Fruit fly (Drosophila melanogaster) whole organism, embryonic: ENCODE measurements around the gene CG5639.

Experiments used
- Abd-B ChIP-seq: fragments of 200-800 bp; sonication (Bioruptor generic); optimal IDR thresholded peaks from 2 replicates; lab custom pipeline; 2018; ENCODE audit warnings: missing biosample characterization, mild to moderate bottlenecking, missing genetic modification characterization, moderate library complexity
- CG10462 ChIP-seq: fragments of 200-800 bp; sonication (Bioruptor generic); optimal IDR thresholded peaks from 2 replicates; lab custom pipeline; 2016; ENCODE audit warnings: missing biosample characterization, missing genetic modification characterization
- CG10565 ChIP-seq: fragments of 200-800 bp; sonication (Bioruptor generic); optimal IDR thresholded peaks from 3 replicates; lab custom pipeline; 2016; ENCODE audit warnings: missing biosample characterization, mild to moderate bottlenecking, missing genetic modification characterization
- CG12219 ChIP-seq: fragments of 200-800 bp; sonication (Bioruptor generic); optimal IDR thresholded peaks from 3 replicates; lab custom pipeline; 2018; ENCODE audit warnings: missing biosample characterization, mild to moderate bottlenecking, missing genetic modification characterization
- CG16863 ChIP-seq: fragments of 200-800 bp; sonication (Bioruptor generic); optimal IDR thresholded peaks from 3 replicates; lab custom pipeline; 2016; ENCODE audit warnings: missing biosample characterization, missing genetic modification characterization
- CG32772 ChIP-seq: fragments of 200-800 bp; sonication (Bioruptor generic); IDR thresholded peaks from 2 replicates; pipeline ENCODE4 v1.3.6; 2022; ENCODE audit warnings: missing biosample characterization, missing genetic modification characterization
- CG3995 ChIP-seq: fragments of 200-800 bp; sonication (Bioruptor generic); optimal IDR thresholded peaks from 3 replicates; lab custom pipeline; 2016; ENCODE audit warnings: missing biosample characterization, missing genetic modification characterization
- CG42726 ChIP-seq: fragments of 200-800 bp; sonication (Bioruptor generic); IDR thresholded peaks from 2 replicates; pipeline ENCODE4 v1.3.6; 2022; ENCODE audit warnings: missing biosample characterization, missing genetic modification characterization; ENCODE audit not compliant: partially characterized antibody
- CG4707 ChIP-seq: fragments of 200-800 bp; sonication (Bioruptor generic); optimal IDR thresholded peaks from 2 replicates; lab custom pipeline; 2018; ENCODE audit warnings: missing biosample characterization, mild to moderate bottlenecking, missing genetic modification characterization, moderate library complexity
- CG4730 ChIP-seq: fragments of 200-800 bp; sonication (Bioruptor generic); IDR thresholded peaks from 2 replicates; pipeline ENCODE4 v1.3.6; 2022; ENCODE audit warnings: missing biosample characterization, missing genetic modification characterization
- CG5953 ChIP-seq: fragments of 200-800 bp; sonication (Bioruptor generic); IDR thresholded peaks from 2 replicates; pipeline ENCODE4 v1.3.6; 2022; ENCODE audit warnings: missing biosample characterization, missing genetic modification characterization
- CG8089 ChIP-seq: fragments of 200-800 bp; sonication (Bioruptor generic); optimal IDR thresholded peaks from 3 replicates; lab custom pipeline; 2016; ENCODE audit warnings: missing biosample characterization, missing genetic modification characterization
- CG8290 ChIP-seq, 3 experiments: fragments of 200-800 bp; sonication (Bioruptor generic); optimal IDR thresholded peaks; 2 replicates each; lab custom pipeline; 2016 to 2019; ENCODE audit warnings: missing biosample characterization in 3 of 3, missing genetic modification characterization in 3 of 3, mild to moderate bottlenecking in 2 of 3, moderate library complexity in 1 of 3
- CG8388 ChIP-seq: fragments of 200-800 bp; sonication (Bioruptor generic); optimal IDR thresholded peaks from 2 replicates; lab custom pipeline; 2019; ENCODE audit warnings: missing biosample characterization, mild to moderate bottlenecking, missing genetic modification characterization, moderate library complexity
- CG8478 ChIP-seq: fragments of >200 bp; optimal IDR thresholded peaks from 2 replicates; lab custom pipeline; 2018
- CG8924 ChIP-seq: fragments of 200-800 bp; optimal IDR thresholded peaks from 3 replicates; lab custom pipeline; 2019; ENCODE audit warnings: missing biosample characterization, mild to moderate bottlenecking, missing genetic modification characterization, moderate library complexity
- CG9609 ChIP-seq: fragments of 200-800 bp; sonication (Bioruptor generic); optimal IDR thresholded peaks from 3 replicates; lab custom pipeline; 2016; ENCODE audit warnings: missing biosample characterization, missing genetic modification characterization
- Fer1 ChIP-seq: fragments of 200-800 bp; sonication (Bioruptor generic); optimal IDR thresholded peaks from 2 replicates; lab custom pipeline; 2017; ENCODE audit warnings: missing biosample characterization, mild to moderate bottlenecking, missing genetic modification characterization
- GATAe ChIP-seq: fragments of 200-800 bp; sonication (Bioruptor generic); conservative IDR thresholded peaks from 2 replicates; pipeline ENCODE4 v1.3.6; 2022; ENCODE audit warnings: missing biosample characterization, missing genetic modification characterization
- HLH54F ChIP-seq: fragments of 200-800 bp; sonication (Bioruptor generic); optimal IDR thresholded peaks from 3 replicates; lab custom pipeline; 2016; ENCODE audit warnings: missing biosample characterization, missing genetic modification characterization
- HmgZ ChIP-seq: fragments of 200-800 bp; sonication (Bioruptor generic); optimal IDR thresholded peaks from 2 replicates; lab custom pipeline; 2018; ENCODE audit warnings: missing biosample characterization, mild to moderate bottlenecking, missing genetic modification characterization
- Hr3 ChIP-seq: fragments of 200-800 bp; sonication (Bioruptor generic); optimal IDR thresholded peaks from 3 replicates; lab custom pipeline; 2016; ENCODE audit warnings: missing biosample characterization, missing genetic modification characterization
- Hr51 ChIP-seq, 2 experiments: fragments of 200-800 bp; sonication (Bioruptor generic); optimal IDR thresholded peaks; 2 replicates in 1 of 2; 3 replicates in 1 of 2; lab custom pipeline; 2016 to 2018; ENCODE audit warnings: missing biosample characterization in 2 of 2, missing genetic modification characterization in 2 of 2, mild to moderate bottlenecking in 1 of 2, moderate library complexity in 1 of 2
- PHDP ChIP-seq: fragments of 200-800 bp; sonication (Bioruptor generic); optimal IDR thresholded peaks from 3 replicates; lab custom pipeline; 2018; ENCODE audit warnings: missing biosample characterization, mild to moderate bottlenecking, missing genetic modification characterization, moderate library complexity
- Ptx1 ChIP-seq: fragments of 200-800 bp; sonication (Bioruptor generic); IDR thresholded peaks from 2 replicates; pipeline ENCODE4 v1.3.6; 2022; ENCODE audit warnings: missing biosample characterization, missing genetic modification characterization
- Rfx ChIP-seq: fragments of 200-800 bp; sonication (Bioruptor generic); IDR thresholded peaks from 2 replicates; pipeline ENCODE4 v1.3.6; 2022; ENCODE audit warnings: missing biosample characterization, missing genetic modification characterization
- Sox102F ChIP-seq: fragments of 200-800 bp; sonication (Bioruptor generic); optimal IDR thresholded peaks from 2 replicates; lab custom pipeline; 2018; ENCODE audit warnings: missing biosample characterization, mild to moderate bottlenecking, missing genetic modification characterization, moderate library complexity
- amos ChIP-seq: fragments of 200-800 bp; sonication (Bioruptor generic); IDR thresholded peaks from 2 replicates; pipeline ENCODE4 v1.3.6; 2022; ENCODE audit warnings: missing biosample characterization, missing genetic modification characterization; ENCODE audit not compliant: partially characterized antibody
- ato ChIP-seq: fragments of 200-800 bp; sonication (Bioruptor generic); IDR thresholded peaks from 2 replicates; pipeline ENCODE4 v1.3.6; 2022; ENCODE audit warnings: missing biosample characterization, missing genetic modification characterization; ENCODE audit not compliant: partially characterized antibody
- ci ChIP-seq: fragments of 200-800 bp; sonication (Bioruptor generic); IDR thresholded peaks from 3 replicates; pipeline ENCODE4 v1.3.6; 2022; ENCODE audit warnings: missing biosample characterization, missing genetic modification characterization
- dan ChIP-seq: fragments of 200-800 bp; sonication (Bioruptor generic); IDR thresholded peaks from 2 replicates; pipeline ENCODE4 v1.3.6; 2022; ENCODE audit warnings: missing biosample characterization, missing genetic modification characterization
- dmrt11E ChIP-seq: fragments of 200-800 bp; sonication (Bioruptor generic); optimal IDR thresholded peaks from 3 replicates; lab custom pipeline; 2018; ENCODE audit warnings: missing biosample characterization, mild to moderate bottlenecking, missing genetic modification characterization, moderate library complexity
- emc ChIP-seq: fragments of 200-800 bp; sonication (Bioruptor generic); optimal IDR thresholded peaks from 2 replicates; lab custom pipeline; 2016; ENCODE audit warnings: missing biosample characterization, missing genetic modification characterization
- fd3F ChIP-seq: fragments of 200-800 bp; sonication (Bioruptor generic); optimal IDR thresholded peaks from 2 replicates; lab custom pipeline; 2018; ENCODE audit warnings: missing biosample characterization, mild to moderate bottlenecking, missing genetic modification characterization, moderate library complexity
- inv ChIP-seq: fragments of 200-800 bp; sonication (Bioruptor generic); IDR thresholded peaks from 2 replicates; pipeline ENCODE4 v1.3.6; 2022; ENCODE audit warnings: missing biosample characterization, missing genetic modification characterization; ENCODE audit not compliant: partially characterized antibody
- jigr1 ChIP-seq: fragments of 200-800 bp; sonication (Bioruptor generic); IDR thresholded peaks from 3 replicates; pipeline ENCODE4 v1.3.6; 2022; ENCODE audit warnings: missing biosample characterization, missing genetic modification characterization
- kni ChIP-seq: fragments of 200-800 bp; sonication (Bioruptor generic); optimal IDR thresholded peaks from 3 replicates; lab custom pipeline; 2017; ENCODE audit warnings: mild to moderate bottlenecking, missing biosample characterization, missing genetic modification reagents, missing genetic modification characterization
- prd ChIP-seq, 3 experiments: fragments of >200 bp in 2 of 3; fragments of 200-800 bp in 1 of 3; sonication (Bioruptor generic) in 1 of 3; optimal IDR thresholded peaks in 2 of 3; IDR thresholded peaks in 1 of 3; 2 replicates in 2 of 3; 3 replicates in 1 of 3; pipeline versions ENCODE4 v1.3.6 to Lab custom; 2017 to 2022; ENCODE audit warnings: missing biosample characterization in 1 of 3, missing genetic modification characterization in 1 of 3
- pros ChIP-seq: fragments of 200-800 bp; sonication (Bioruptor generic); optimal IDR thresholded peaks from 3 replicates; lab custom pipeline; 2019; ENCODE audit warnings: missing biosample characterization, mild to moderate bottlenecking, missing genetic modification characterization, moderate library complexity
- sc ChIP-seq, 3 experiments: fragments of >200 bp in 2 of 3; fragments of 200-800 bp in 1 of 3; sonication (Bioruptor generic) in 1 of 3; optimal IDR thresholded peaks; 2 replicates in 2 of 3; 3 replicates in 1 of 3; lab custom pipeline; 2017; ENCODE audit warnings: mild to moderate bottlenecking in 1 of 3, missing biosample characterization in 1 of 3, missing genetic modification characterization in 1 of 3, missing genetic modification reagents in 1 of 3
- sens-2 ChIP-seq: fragments of 200-800 bp; sonication (Bioruptor generic); IDR thresholded peaks from 2 replicates; pipeline ENCODE4 v1.3.6; 2022; ENCODE audit warnings: missing biosample characterization, missing genetic modification characterization
- sisA ChIP-seq: fragments of 200-800 bp; sonication (Bioruptor generic); IDR thresholded peaks from 2 replicates; pipeline ENCODE4 v1.3.6; 2022; ENCODE audit warnings: missing biosample characterization, missing genetic modification characterization
- tna ChIP-seq: fragments of 200-800 bp; sonication (Bioruptor generic); IDR thresholded peaks from 2 replicates; pipeline ENCODE4 v1.3.6; 2022; ENCODE audit warnings: missing biosample characterization, missing genetic modification characterization; ENCODE audit not compliant: partially characterized antibody
- twi ChIP-seq: fragments of 200-800 bp; optimal IDR thresholded peaks from 2 replicates; lab custom pipeline; 2019; ENCODE audit warnings: missing biosample characterization, mild to moderate bottlenecking, missing genetic modification characterization, moderate library complexity
- unpg ChIP-seq: fragments of 200-800 bp; sonication (Bioruptor generic); optimal IDR thresholded peaks from 3 replicates; lab custom pipeline; 2018; ENCODE audit warnings: missing biosample characterization, mild to moderate bottlenecking, missing genetic modification characterization, moderate library complexity
- vfl ChIP-seq: fragments of 200-800 bp; sonication (Bioruptor generic); optimal IDR thresholded peaks from 2 replicates; lab custom pipeline; 2016; ENCODE audit warnings: missing biosample characterization, missing genetic modification characterization
- zen ChIP-seq: fragments of 200-800 bp; sonication (Bioruptor generic); optimal IDR thresholded peaks from 3 replicates; lab custom pipeline; 2018; ENCODE audit warnings: missing biosample characterization, mild to moderate bottlenecking, missing genetic modification characterization, moderate library complexity
- zen2 ChIP-seq: fragments of 200-800 bp; sonication (Bioruptor generic); IDR thresholded peaks from 3 replicates; pipeline ENCODE4 v1.3.6; 2022; ENCODE audit warnings: missing biosample characterization, missing genetic modification characterization; ENCODE audit not compliant: partially characterized antibody

The CG5639 gene

DNA sequence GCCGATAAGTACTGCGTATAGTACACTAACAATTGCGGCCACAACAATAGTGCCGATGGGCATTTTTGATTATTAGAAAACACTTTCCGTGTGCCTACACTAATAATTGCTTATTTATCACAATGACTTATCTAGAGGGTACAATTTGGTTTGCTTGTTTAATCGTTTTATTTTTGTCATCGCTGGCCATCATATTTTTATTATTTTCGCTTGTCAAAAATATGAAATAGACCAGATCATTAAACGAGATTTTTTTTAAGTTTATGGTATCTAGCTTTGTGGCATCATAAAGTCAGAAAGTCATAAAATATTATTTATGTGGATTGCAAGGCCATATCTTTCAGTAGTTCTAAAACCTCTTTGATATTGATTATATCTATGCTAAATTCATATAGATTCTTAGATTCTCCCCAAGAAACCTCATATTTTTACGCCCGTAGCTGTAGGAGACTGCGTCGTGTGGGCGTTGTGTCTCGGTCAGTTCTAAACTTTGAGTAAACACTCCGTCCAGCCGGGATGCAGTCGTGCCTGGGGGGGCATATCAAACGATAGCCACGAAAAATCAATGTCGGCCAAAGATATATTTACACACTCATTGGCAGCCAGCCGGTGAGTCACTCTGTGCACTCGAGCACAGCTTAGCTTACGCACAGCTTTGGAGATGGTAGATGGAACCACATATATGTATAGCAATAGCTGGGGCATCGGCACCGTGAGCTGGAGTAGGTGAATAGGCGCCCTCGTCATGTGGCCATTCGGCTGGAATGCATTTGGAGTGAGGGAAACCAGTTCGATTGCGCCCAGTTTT is 8.9 kb upstream of the CG5639 start (continued):
- TF ChIP-seq unpg (GFP tag; lab: Kevin White, UChicago) = peak; percentile 56
- TF ChIP-seq jigr1 = no peak
- TF ChIP-seq CG42726 (GFP tag; lab: Robert Waterston, UW) = no peak
- TF ChIP-seq CG8478 (lab: Kevin White, UChicago) = no peak
- TF ChIP-seq CG16863 (GFP tag; lab: Kevin White, UChicago) = no peak
- TF ChIP-seq sens-2 (GFP tag; lab: Robert Waterston, UW) = no peak
- no peak for TF ChIP-seq sisA
- TF ChIP-seq dan (GFP tag; lab: Robert Waterston, UW) = no peak
- TF ChIP-seq dmrt11E (tag; lab: Kevin White, UChicago) = peak; percentile 2
- no peak for TF ChIP-seq fd3F
- TF ChIP-seq Abd-B (GFP tag; lab: Kevin White, UChicago) = no peak
- no peak for TF ChIP-seq GATAe (GFP tag; lab: Robert Waterston, UW)
- TF ChIP-seq Ptx1 (GFP tag; lab: Robert Waterston, UW) = no peak
- TF ChIP-seq CG5953 (GFP tag; lab: Robert Waterston, UW) = no peak
- no peak for TF ChIP-seq Hr3 (GFP tag; lab: Kevin White, UChicago)
- no peak for TF ChIP-seq zen
- TF ChIP-seq CG8089 (GFP tag; lab: Kevin White, UChicago) = no peak
- TF ChIP-seq CG10462 (GFP tag; lab: Kevin White, UChicago) = no peak
- TF ChIP-seq kni = no peak
- no peak for TF ChIP-seq zen2
- TF ChIP-seq prd (optimal IDR thresholded peaks at IDR 0.05; lab: Kevin White, UChicago) = no peak
- no peak for TF ChIP-seq prd (GFP tag; IDR thresholded peaks at IDR 0.05; lab: Robert Waterston, UW)
- TF ChIP-seq amos (GFP tag; lab: Robert Waterston, UW) = no peak
- no peak for TF ChIP-seq CG3995 (GFP tag; lab: Kevin White, UChicago)
- no peak for TF ChIP-seq CG9609 (GFP tag; lab: Kevin White, UChicago)
- no peak for TF ChIP-seq vfl (GFP tag; lab: Kevin White, UChicago)
- no peak for TF ChIP-seq pros (GFP tag; lab: Kevin White, UChicago)
- peak; percentile 9 for TF ChIP-seq Sox102F (GFP tag; lab: Kevin White, UChicago)
- TF ChIP-seq twi (tag; lab: Kevin White, UChicago) = no peak
- no peak for TF ChIP-seq CG12219 (GFP tag; lab: Kevin White, UChicago)
- peak; percentile 38 for TF ChIP-seq PHDP (tag; lab: Kevin White, UChicago)
- TF ChIP-seq Hr51 (GFP tag; optimal IDR thresholded peaks at IDR 0.05; lab: Kevin White, UChicago) = peak in 1 of 2 experiments; percentile 19
- TF ChIP-seq ci (GFP tag; lab: Robert Waterston, UW) = no peak
- TF ChIP-seq inv (GFP tag; lab: Robert Waterston, UW) = no peak
- no peak for TF ChIP-seq sc (optimal IDR thresholded peaks at IDR 0.05; lab: Kevin White, UChicago)
- no peak for TF ChIP-seq sc (GFP tag; optimal IDR thresholded peaks at IDR 0.05; lab: Kevin White, UChicago)
- no peak for TF ChIP-seq tna
- no peak for TF ChIP-seq CG32772
- TF ChIP-seq ato (GFP tag; lab: Robert Waterston, UW) = no peak
- TF ChIP-seq Rfx (GFP tag; lab: Robert Waterston, UW) = no peak
- peak; percentile 10 for TF ChIP-seq CG8388 (GFP tag; lab: Kevin White, UChicago)
- TF ChIP-seq Fer1 = no peak
- TF ChIP-seq CG8924 (tag; lab: Kevin White, UChicago) = peak; percentile 18
- no peak for TF ChIP-seq CG4707
- TF ChIP-seq CG8290 (GFP tag; optimal IDR thresholded peaks at IDR 0.05; lab: Kevin White, UChicago) = no peak
- TF ChIP-seq CG8290 (tag; optimal IDR thresholded peaks at IDR 0.05; lab: Kevin White, UChicago) = no peak
- TF ChIP-seq HLH54F = no peak
- no peak for TF ChIP-seq emc
- no peak for TF ChIP-seq CG10565
- no peak for TF ChIP-seq CG4730 (GFP tag; lab: Robert Waterston, UW)
- TF ChIP-seq HmgZ (tag; lab: Kevin White, UChicago) = no peak
